Worm (Caenorhabditis elegans) whole organism, mixed stage, embryonic: ENCODE measurements around the gene Y40C5A.4.

Experiments used
- M03D4.4 ChIP-seq: sonication (generic microtip); optimal IDR thresholded peaks from 2 replicates; lab custom pipeline; 2017; ENCODE audit warnings: mild to moderate bottlenecking, missing genetic modification characterization, missing compliant biosample characterization
- ces-1 ChIP-seq: fragments of 150-350 bp; optimal IDR thresholded peaks from 2 replicates; lab custom pipeline; 2014; ENCODE audit warnings: missing biosample characterization, missing genetic modification reagents, missing genetic modification characterization
- flh-1 ChIP-seq: fragments of 200-800 bp; sonication (Bioruptor generic); optimal IDR thresholded peaks from 2 replicates; lab custom pipeline; 2018; ENCODE audit warnings: mild to moderate bottlenecking, missing genetic modification characterization, moderate library complexity, missing compliant biosample characterization
- ham-2 ChIP-seq: fragments of 200-800 bp; sonication (Bioruptor generic); optimal IDR thresholded peaks from 2 replicates; lab custom pipeline; 2018; ENCODE audit warnings: mild to moderate bottlenecking, missing genetic modification characterization, missing compliant biosample characterization
- lsy-2 ChIP-seq: fragments of 150-350 bp; optimal IDR thresholded peaks from 2 replicates; lab custom pipeline; 2014; ENCODE audit warnings: missing biosample characterization, missing genetic modification characterization
- mep-1 ChIP-seq: fragments of 150-350 bp; optimal IDR thresholded peaks from 2 replicates; lab custom pipeline; 2017; ENCODE audit warnings: missing biosample characterization, missing genetic modification reagents, missing genetic modification characterization, inconsistent platforms
- mls-2 ChIP-seq: sonication (generic microtip); optimal IDR thresholded peaks from 2 replicates; lab custom pipeline; 2016; ENCODE audit warnings: mild to moderate bottlenecking, missing genetic modification characterization, moderate library complexity, missing compliant biosample characterization
- nhr-2 ChIP-seq: fragments of 150-350 bp; optimal IDR thresholded peaks from 2 replicates; lab custom pipeline; 2014; ENCODE audit warnings: missing biosample characterization, missing genetic modification characterization
- nhr-28 ChIP-seq: fragments of 150-350 bp; optimal IDR thresholded peaks from 2 replicates; lab custom pipeline; 2014; ENCODE audit warnings: missing biosample characterization, missing genetic modification characterization
- nhr-76 ChIP-seq: sonication (generic microtip); optimal IDR thresholded peaks from 2 replicates; lab custom pipeline; 2017; ENCODE audit warnings: missing biosample characterization, missing genetic modification characterization
- snpc-4 ChIP-seq: fragments of 150-350 bp; optimal IDR thresholded peaks from 2 replicates; lab custom pipeline; 2014; ENCODE audit warnings: missing biosample characterization, missing genetic modification characterization
- tbx-8 ChIP-seq: fragments of 200-800 bp; sonication (Bioruptor generic); optimal IDR thresholded peaks from 2 replicates; lab custom pipeline; 2018; ENCODE audit warnings: mild to moderate bottlenecking, missing genetic modification characterization, moderate library complexity, missing compliant biosample characterization
- unc-120 ChIP-seq: sonication (generic microtip); optimal IDR thresholded peaks from 2 replicates; lab custom pipeline; 2017; ENCODE audit warnings: missing genetic modification characterization, missing compliant biosample characterization; ENCODE audit not compliant: poor library complexity, severe bottlenecking

Y40C5A.4 gene

ce11 chrIV:7301481-7301880 lies 63.4 kb downstream of the Y40C5A.4 start:
- TF ChIP-seq mep-1 (tag; lab: Kevin White, UChicago) = no peak
- no peak for TF ChIP-seq unc-120 (tag; lab: Kevin White, UChicago)
- TF ChIP-seq nhr-2 (tag; lab: Kevin White, UChicago) = no peak
- no peak for TF ChIP-seq snpc-4 (tag; lab: Kevin White, UChicago)
- TF ChIP-seq lsy-2 (tag; lab: Kevin White, UChicago) = no peak
- TF ChIP-seq nhr-76 (tag; lab: Kevin White, UChicago) = no peak
- TF ChIP-seq M03D4.4 = no peak
- no peak for TF ChIP-seq ces-1 (GFP tag; lab: Kevin White, UChicago)
- no peak for TF ChIP-seq flh-1
- TF ChIP-seq ham-2 (GFP tag; lab: Kevin White, UChicago) = no peak
- TF ChIP-seq mls-2 = no peak
- TF ChIP-seq nhr-28 = no peak
- no peak for TF ChIP-seq tbx-8 (GFP tag; lab: Kevin White, UChicago)
